Fruit fly (Drosophila melanogaster) whole organism, embryonic: ENCODE results near the gene CG18788.

ENCODE experiments used
- Awh ChIP-seq: fragments of 200-800 bp; sonication (Bioruptor generic); IDR thresholded peaks from 2 replicates; pipeline ENCODE4, ENCODE4 v1.3.6; 2022; ENCODE audit warnings: missing biosample characterization, missing genetic modification characterization
- B-H2 ChIP-seq: fragments of 200-800 bp; sonication (Bioruptor generic); optimal IDR thresholded peaks from 2 replicates; lab custom pipeline; 2018; ENCODE audit warnings: missing biosample characterization, mild to moderate bottlenecking, missing genetic modification characterization
- BEAF-32 ChIP-seq: fragments of 200-800 bp; sonication (Bioruptor generic); optimal IDR thresholded peaks from 3 replicates; lab custom pipeline; 2017; ENCODE audit warnings: missing biosample characterization, missing genetic modification characterization, mild to moderate bottlenecking, moderate library complexity, missing genetic modification reagents
- BtbVII ChIP-seq: fragments of 200-800 bp; sonication (Bioruptor generic); optimal IDR thresholded peaks from 3 replicates; lab custom pipeline; 2017; ENCODE audit warnings: missing biosample characterization, mild to moderate bottlenecking, missing genetic modification characterization
- CG10979 ChIP-seq: fragments of 200-800 bp; sonication (Bioruptor generic); optimal IDR thresholded peaks from 2 replicates; lab custom pipeline; 2018; ENCODE audit warnings: missing biosample characterization, mild to moderate bottlenecking, missing genetic modification characterization, moderate library complexity
- CG11247 ChIP-seq: fragments of 200-800 bp; sonication (Bioruptor generic); IDR thresholded peaks from 2 replicates; pipeline ENCODE4 v1.3.6; 2022; ENCODE audit warnings: missing biosample characterization, missing genetic modification characterization
- CG11723 ChIP-seq: fragments of 200-800 bp; sonication (Bioruptor generic); optimal IDR thresholded peaks from 2 replicates; lab custom pipeline; 2017; ENCODE audit warnings: missing biosample characterization, mild to moderate bottlenecking, missing genetic modification characterization
- CG1233 ChIP-seq: fragments of 200-800 bp; sonication (Bioruptor generic); optimal IDR thresholded peaks from 4 replicates; lab custom pipeline; 2018; ENCODE audit warnings: missing biosample characterization, mild to moderate bottlenecking, missing genetic modification characterization
- CG12659 ChIP-seq: fragments of 200-800 bp; sonication (Bioruptor generic); optimal IDR thresholded peaks from 3 replicates; lab custom pipeline; 2017; ENCODE audit warnings: mild to moderate bottlenecking, missing biosample characterization, missing genetic modification reagents, missing genetic modification characterization
- CG13296 ChIP-seq: fragments of 200-800 bp; sonication (Bioruptor generic); optimal IDR thresholded peaks from 3 replicates; lab custom pipeline; 2018; ENCODE audit warnings: missing biosample characterization, mild to moderate bottlenecking, missing genetic modification characterization
- CG17385 ChIP-seq: fragments of 200-800 bp; sonication (Bioruptor generic); optimal IDR thresholded peaks from 3 replicates; lab custom pipeline; 2018; ENCODE audit warnings: missing biosample characterization, mild to moderate bottlenecking, missing genetic modification characterization
- CG18599 ChIP-seq: fragments of 200-800 bp; sonication (Bioruptor generic); optimal IDR thresholded peaks from 3 replicates; lab custom pipeline; 2017; ENCODE audit warnings: missing biosample characterization, missing genetic modification characterization, mild to moderate bottlenecking, moderate library complexity, missing genetic modification reagents
- CG2202 ChIP-seq: fragments of 200-800 bp; sonication (Bioruptor generic); optimal IDR thresholded peaks from 2 replicates; lab custom pipeline; 2018; ENCODE audit warnings: missing biosample characterization, mild to moderate bottlenecking, missing genetic modification characterization
- CG31441 ChIP-seq: fragments of 200-800 bp; sonication (Bioruptor generic); IDR thresholded peaks from 2 replicates; pipeline ENCODE4 v1.3.6; 2022; ENCODE audit warnings: missing biosample characterization, missing genetic modification characterization
- CG42726 ChIP-seq: fragments of 200-800 bp; sonication (Bioruptor generic); IDR thresholded peaks from 2 replicates; pipeline ENCODE4 v1.3.6; 2022; ENCODE audit warnings: missing biosample characterization, missing genetic modification characterization; ENCODE audit not compliant: partially characterized antibody
- CG6254 ChIP-seq: fragments of 200-800 bp; sonication (Bioruptor generic); optimal IDR thresholded peaks from 3 replicates; lab custom pipeline; 2017; ENCODE audit warnings: mild to moderate bottlenecking, missing biosample characterization, missing genetic modification reagents, missing genetic modification characterization
- CG7928 ChIP-seq: fragments of 200-800 bp; sonication (Bioruptor generic); optimal IDR thresholded peaks from 2 replicates; lab custom pipeline; 2017; ENCODE audit warnings: missing biosample characterization, mild to moderate bottlenecking, missing genetic modification characterization
- Elba2 ChIP-seq: fragments of 200-800 bp; sonication (Bioruptor generic); optimal IDR thresholded peaks from 3 replicates; lab custom pipeline; 2016; ENCODE audit warnings: missing biosample characterization, missing genetic modification characterization
- Fer1 ChIP-seq: fragments of 200-800 bp; sonication (Bioruptor generic); optimal IDR thresholded peaks from 2 replicates; lab custom pipeline; 2017; ENCODE audit warnings: missing biosample characterization, mild to moderate bottlenecking, missing genetic modification characterization
- Hsf ChIP-seq: fragments of 200-800 bp; sonication (Bioruptor generic); optimal IDR thresholded peaks from 3 replicates; lab custom pipeline; 2016; ENCODE audit warnings: missing biosample characterization, missing genetic modification characterization
- Jarid2 ChIP-seq: fragments of 200-800 bp; sonication (Bioruptor generic); optimal IDR thresholded peaks from 3 replicates; lab custom pipeline; 2017; ENCODE audit warnings: mild to moderate bottlenecking, missing biosample characterization, missing genetic modification reagents, missing genetic modification characterization
- Med ChIP-seq: fragments of 200-800 bp; sonication (Bioruptor generic); peaks from one replicate; lab custom pipeline; 2016; ENCODE audit warnings: missing biosample characterization, missing genetic modification characterization, mild to moderate bottlenecking, inconsistent platforms, moderate library complexity
- Nf-YC ChIP-seq: fragments of 200-800 bp; optimal IDR thresholded peaks from 3 replicates; lab custom pipeline; 2019; ENCODE audit warnings: missing biosample characterization, mild to moderate bottlenecking, missing genetic modification characterization, moderate library complexity
- Oli ChIP-seq: fragments of 200-800 bp; sonication (Bioruptor generic); optimal IDR thresholded peaks from 2 replicates; lab custom pipeline; 2018; ENCODE audit warnings: missing biosample characterization, mild to moderate bottlenecking, missing genetic modification characterization, moderate library complexity
- PHDP ChIP-seq: fragments of 200-800 bp; sonication (Bioruptor generic); optimal IDR thresholded peaks from 3 replicates; lab custom pipeline; 2018; ENCODE audit warnings: missing biosample characterization, mild to moderate bottlenecking, missing genetic modification characterization, moderate library complexity
- Six4 ChIP-seq: fragments of 200-800 bp; sonication (Bioruptor generic); optimal IDR thresholded peaks from 2 replicates; lab custom pipeline; 2016; ENCODE audit warnings: missing biosample characterization, missing genetic modification characterization
- Sry-δ ChIP-seq: fragments of 200-800 bp; sonication (Bioruptor generic); optimal IDR thresholded peaks from 2 replicates; lab custom pipeline; 2016; ENCODE audit warnings: missing biosample characterization, missing genetic modification characterization
- Trl ChIP-seq, 3 experiments: fragments of >200 bp in 2 of 3; fragments of 200-800 bp in 1 of 3; sonication (Bioruptor generic) in 1 of 3; optimal IDR thresholded peaks; 2 replicates in 1 of 3; 3 replicates in 2 of 3; lab custom pipeline; 2016 to 2017; ENCODE audit warnings: missing biosample characterization in 1 of 3, missing genetic modification characterization in 1 of 3
- bsh ChIP-seq, 2 experiments: fragments of 200-800 bp; sonication (Bioruptor generic); optimal IDR thresholded peaks; 2 replicates each; lab custom pipeline; 2017 to 2018; ENCODE audit warnings: mild to moderate bottlenecking in 2 of 2, missing biosample characterization in 2 of 2, missing genetic modification characterization in 2 of 2, moderate library complexity in 1 of 2
- cad ChIP-seq: fragments of >200 bp; optimal IDR thresholded peaks from 2 replicates; lab custom pipeline; 2017; ENCODE audit warnings: missing biosample characterization, missing genetic modification characterization
- chinmo ChIP-seq: fragments of 200-800 bp; sonication (Bioruptor generic); IDR thresholded peaks from 4 replicates; pipeline ENCODE4 v1.3.6; 2022; ENCODE audit warnings: missing biosample characterization, missing genetic modification characterization; ENCODE audit not compliant: partially characterized antibody
- chm ChIP-seq: fragments of 200-800 bp; sonication (Bioruptor generic); IDR thresholded peaks from 2 replicates; pipeline ENCODE4 v1.3.6; 2022; ENCODE audit warnings: missing biosample characterization, missing genetic modification characterization
- crol ChIP-seq: fragments of 200-800 bp; sonication (Bioruptor generic); IDR thresholded peaks from 2 replicates; pipeline ENCODE4 v1.3.6; 2022; ENCODE audit warnings: missing biosample characterization, missing genetic modification characterization
- cwo ChIP-seq: fragments of 200-800 bp; sonication (Bioruptor generic); optimal IDR thresholded peaks from 3 replicates; lab custom pipeline; 2017; ENCODE audit warnings: missing biosample characterization, missing genetic modification characterization, mild to moderate bottlenecking, moderate library complexity, missing genetic modification reagents
- exex ChIP-seq: fragments of 200-800 bp; sonication (Bioruptor generic); optimal IDR thresholded peaks from 4 replicates; lab custom pipeline; 2018; ENCODE audit warnings: missing biosample characterization, mild to moderate bottlenecking, missing genetic modification characterization, moderate library complexity
- grn ChIP-seq: fragments of 200-800 bp; sonication (Bioruptor generic); optimal IDR thresholded peaks from 3 replicates; lab custom pipeline; 2017; ENCODE audit warnings: missing biosample characterization, missing genetic modification characterization
- lola ChIP-seq, 3 experiments: fragments of >200 bp in 2 of 3; fragments of 200-800 bp in 1 of 3; sonication (Bioruptor generic) in 1 of 3; optimal IDR thresholded peaks; 2 replicates each; lab custom pipeline; 2017 to 2019; ENCODE audit warnings: missing biosample characterization in 3 of 3, missing genetic modification characterization in 3 of 3, mild to moderate bottlenecking in 1 of 3, moderate library complexity in 1 of 3
- maf-S ChIP-seq: fragments of 200-800 bp; sonication (Bioruptor generic); optimal IDR thresholded peaks from 2 replicates; lab custom pipeline; 2016; ENCODE audit warnings: missing biosample characterization, missing genetic modification characterization
- mirr ChIP-seq: fragments of 200-800 bp; sonication (Bioruptor generic); optimal IDR thresholded peaks from 3 replicates; lab custom pipeline; 2018; ENCODE audit warnings: missing biosample characterization, mild to moderate bottlenecking, missing genetic modification characterization
- onecut ChIP-seq: fragments of 200-800 bp; sonication (Bioruptor generic); IDR thresholded peaks from 2 replicates; pipeline ENCODE4 v1.3.6; 2022; ENCODE audit warnings: missing biosample characterization, missing genetic modification characterization
- psq ChIP-seq: fragments of 200-800 bp; sonication (Bioruptor generic); optimal IDR thresholded peaks from 2 replicates; lab custom pipeline; 2017; ENCODE audit warnings: missing biosample characterization, missing genetic modification characterization
- scrt ChIP-seq: fragments of 200-800 bp; sonication (Bioruptor generic); optimal IDR thresholded peaks from 2 replicates; lab custom pipeline; 2018; ENCODE audit warnings: missing biosample characterization, mild to moderate bottlenecking, missing genetic modification characterization, moderate library complexity
- seq ChIP-seq: fragments of 200-800 bp; sonication (Bioruptor generic); IDR thresholded peaks from 2 replicates; pipeline ENCODE4 v1.3.6; 2022; ENCODE audit warnings: missing biosample characterization, missing genetic modification characterization
- sim ChIP-seq: fragments of 200-800 bp; sonication (Bioruptor generic); IDR thresholded peaks from 2 replicates; pipeline ENCODE4 v1.3.6; 2022; ENCODE audit warnings: missing biosample characterization, missing genetic modification characterization
- sug ChIP-seq: fragments of 200-800 bp; optimal IDR thresholded peaks from 2 replicates; lab custom pipeline; 2019; ENCODE audit warnings: missing biosample characterization, mild to moderate bottlenecking, missing genetic modification characterization, moderate library complexity
- tio ChIP-seq: fragments of 200-800 bp; sonication (Bioruptor generic); optimal IDR thresholded peaks from 2 replicates; lab custom pipeline; 2017; ENCODE audit warnings: missing biosample characterization, missing genetic modification characterization, inconsistent platforms
- tll ChIP-seq, 2 experiments: fragments of 200-800 bp in 1 of 2; fragments of >200 bp in 1 of 2; sonication (Bioruptor generic) in 1 of 2; optimal IDR thresholded peaks; 2 replicates each; lab custom pipeline; 2017 to 2019; ENCODE audit warnings: missing biosample characterization in 2 of 2, missing genetic modification characterization in 2 of 2, mild to moderate bottlenecking in 1 of 2, moderate library complexity in 1 of 2
- vnd ChIP-seq: fragments of 200-800 bp; sonication (Bioruptor generic); IDR thresholded peaks from 3 replicates; pipeline ENCODE4 v1.3.6; 2022; ENCODE audit warnings: missing biosample characterization, missing genetic modification characterization; ENCODE audit not compliant: partially characterized antibody
- zen2 ChIP-seq: fragments of 200-800 bp; sonication (Bioruptor generic); IDR thresholded peaks from 3 replicates; pipeline ENCODE4 v1.3.6; 2022; ENCODE audit warnings: missing biosample characterization, missing genetic modification characterization; ENCODE audit not compliant: partially characterized antibody

The CG18788 gene

DNA sequence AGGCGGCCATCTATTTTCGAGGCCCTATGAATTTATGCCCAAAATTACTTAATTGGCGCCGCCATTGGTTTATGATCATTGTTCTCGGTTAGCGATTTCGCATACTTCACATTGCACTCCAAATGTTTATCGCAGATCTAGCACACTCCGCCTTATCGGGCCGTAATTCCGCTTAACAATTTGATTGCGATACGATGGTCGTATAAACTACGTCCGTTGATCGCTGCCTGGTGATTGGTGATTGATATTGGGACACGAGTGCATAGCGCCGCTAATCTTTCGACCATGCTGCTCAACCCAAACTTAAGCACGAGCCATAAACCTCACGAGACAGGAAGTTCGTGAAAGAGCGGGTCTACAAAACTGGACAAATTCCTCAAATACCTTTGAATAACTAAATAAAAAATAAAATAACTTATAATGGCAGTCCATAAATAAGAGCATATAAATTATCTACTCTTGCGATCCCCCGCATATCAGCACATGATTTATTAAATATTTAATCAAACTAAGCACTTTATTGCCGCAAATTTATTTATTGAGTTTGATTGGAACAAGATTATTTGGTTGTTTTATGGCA lies 3.3 kb upstream of the CG18788 start (continued):
- no peak for TF ChIP-seq CG1233 (GFP tag; lab: Kevin White, UChicago)
- no peak for TF ChIP-seq CG10979
- TF ChIP-seq maf-S = no peak
- no peak for TF ChIP-seq sim
- TF ChIP-seq CG18599 (GFP tag; lab: Kevin White, UChicago) = peak; percentile 4
- no peak for TF ChIP-seq CG11247 (GFP tag; lab: Robert Waterston, UW)
- no peak for TF ChIP-seq seq (GFP tag; lab: Robert Waterston, UW)
- no peak for TF ChIP-seq Trl (optimal IDR thresholded peaks at IDR 0.05; lab: Kevin White, UChicago)
- no peak for TF ChIP-seq Trl (GFP tag; optimal IDR thresholded peaks at IDR 0.05; lab: Kevin White, UChicago)
- TF ChIP-seq Jarid2 (GFP tag; lab: Kevin White, UChicago) = no peak
- no peak for TF ChIP-seq Oli (tag; lab: Kevin White, UChicago)
- TF ChIP-seq CG2202 (tag; lab: Kevin White, UChicago) = no peak
- 0 out of 4 replicates have a peak, but pooled peaks have one; percentile 48 for TF ChIP-seq chinmo (GFP tag; lab: Robert Waterston, UW)
- no peak for TF ChIP-seq cad (GFP tag; lab: Kevin White, UChicago)
- TF ChIP-seq vnd (GFP tag; lab: Robert Waterston, UW) = peak; percentile 44; the same call in 1 of the 3 replicates
- TF ChIP-seq grn (GFP tag; lab: Kevin White, UChicago) = peak; percentile 95
- no peak for TF ChIP-seq Elba2 (GFP tag; lab: Kevin White, UChicago)
- peak; percentile 15 for TF ChIP-seq mirr (GFP tag; lab: Kevin White, UChicago)
- TF ChIP-seq Six4 (GFP tag; lab: Kevin White, UChicago) = no peak
- peak; percentile 74 for TF ChIP-seq sug
- TF ChIP-seq Nf-YC (tag; lab: Kevin White, UChicago) = peak; percentile 53
- peak; percentile 74 for TF ChIP-seq cwo (GFP tag; lab: Kevin White, UChicago)
- peak; percentile 10 for TF ChIP-seq B-H2
- no peak for TF ChIP-seq CG42726 (GFP tag; lab: Robert Waterston, UW)
- peak; percentile 9 for TF ChIP-seq PHDP
- TF ChIP-seq Med (GFP tag; lab: Kevin White, UChicago) = peak; percentile 12
- peak; percentile 96 for TF ChIP-seq exex (tag; lab: Kevin White, UChicago)
- no peak for TF ChIP-seq tll (GFP tag; optimal IDR thresholded peaks at IDR 0.05; lab: Kevin White, UChicago)
- TF ChIP-seq, all 482 proteins: peak for 17

- TF ChIP-seq CG31441 (GFP tag; lab: Robert Waterston, UW) = no peak
- no peak for TF ChIP-seq CG13296 (GFP tag; lab: Kevin White, UChicago)
- TF ChIP-seq scrt (GFP tag; lab: Kevin White, UChicago) = no peak
- TF ChIP-seq tio (GFP tag; lab: Kevin White, UChicago) = no peak
- TF ChIP-seq bsh (GFP tag; optimal IDR thresholded peaks at IDR 0.05; lab: Kevin White, UChicago) = no peak
- peak; percentile 66 for TF ChIP-seq BEAF-32 (GFP tag; lab: Kevin White, UChicago)
- 0 out of 2 replicates have a peak, but pooled peaks have one; percentile 10 for TF ChIP-seq crol (GFP tag; lab: Robert Waterston, UW)
- TF ChIP-seq Awh (GFP tag; lab: Robert Waterston, UW) = no peak
- TF ChIP-seq chm (GFP tag; lab: Robert Waterston, UW) = no peak
- peak; percentile 58 for TF ChIP-seq Sry-δ
- TF ChIP-seq Hsf = no peak
- TF ChIP-seq CG17385 (GFP tag; lab: Kevin White, UChicago) = peak; percentile 96
- TF ChIP-seq zen2 (GFP tag; lab: Robert Waterston, UW) = peak; percentile 34; the same call in 1 of the 3 replicates
- no peak for TF ChIP-seq CG6254 (GFP tag; lab: Kevin White, UChicago)
- TF ChIP-seq lola (GFP tag; optimal IDR thresholded peaks at IDR 0.05; lab: Kevin White, UChicago) = no peak
- peak; percentile 21 for TF ChIP-seq Fer1 (GFP tag; lab: Kevin White, UChicago)
- no peak for TF ChIP-seq CG7928 (GFP tag; lab: Kevin White, UChicago)
- TF ChIP-seq BtbVII (GFP tag; lab: Kevin White, UChicago) = no peak
- TF ChIP-seq psq (GFP tag; lab: Kevin White, UChicago) = no peak
- peak; percentile 87 for TF ChIP-seq onecut (GFP tag; lab: Robert Waterston, UW)
- no peak for TF ChIP-seq CG11723 (GFP tag; lab: Kevin White, UChicago)
- TF ChIP-seq CG12659 (GFP tag; lab: Kevin White, UChicago) = peak; percentile 32
These were observed 4.2 kb downstream of the CG18788 start, which contains the start of gene Tom70 for dm6 chr2L:12038177-12038581. Gene Tom70, minus strand, starts transcription at chr2L:12038511.
